Worm (Caenorhabditis elegans) whole organism, L4 larva: ENCODE results near the gene K01G5.8.

ENCODE experiments used
- F10B5.3 ChIP-seq: sonication (generic microtip); optimal IDR thresholded peaks from 2 replicates; lab custom pipeline; 2016; ENCODE audit warnings: mild to moderate bottlenecking, missing genetic modification characterization, missing compliant biosample characterization
- F37D6.2 ChIP-seq: sonication (generic microtip); optimal IDR thresholded peaks from 2 replicates; lab custom pipeline; 2016; ENCODE audit warnings: mild to moderate bottlenecking, missing genetic modification characterization, missing compliant biosample characterization
- Y48G9A.11 ChIP-seq: fragments of 200-800 bp; sonication (Bioruptor generic); IDR thresholded peaks from 2 replicates; pipeline ENCODE4 v1.3.6; 2022; ENCODE audit warnings: missing genetic modification reagents, missing genetic modification characterization, missing compliant biosample characterization
- ZK337.2 ChIP-seq: fragments of 200-800 bp; sonication (Bioruptor generic); IDR thresholded peaks from 2 replicates; pipeline ENCODE4 v1.3.6; 2022; ENCODE audit warnings: missing genetic modification reagents, missing genetic modification characterization, missing compliant biosample characterization
- aha-1 ChIP-seq: fragments of 150-350 bp; peaks from one replicate; lab custom pipeline; 2014; ENCODE audit warnings: missing biosample characterization, missing genetic modification characterization
- ama-1 ChIP-seq: fragments of 150-350 bp; optimal IDR thresholded peaks from 2 replicates; lab custom pipeline; 2014; ENCODE audit warnings: inconsistent platforms, mixed read lengths
- ceh-44 ChIP-seq: fragments of 200-800 bp; sonication (Bioruptor generic); IDR thresholded peaks from 2 replicates; pipeline ENCODE4 v1.3.6; 2022; ENCODE audit warnings: missing genetic modification reagents, missing genetic modification characterization, missing compliant biosample characterization
- ceh-62 ChIP-seq: sonication (generic microtip); optimal IDR thresholded peaks from 2 replicates; lab custom pipeline; 2017; ENCODE audit warnings: missing biosample characterization, missing genetic modification characterization
- ces-1 ChIP-seq: fragments of 150-350 bp; sonication (generic microtip); optimal IDR thresholded peaks from 4 replicates; lab custom pipeline; 2014; ENCODE audit warnings: missing biosample characterization, missing genetic modification reagents, missing genetic modification characterization
- daf-16 ChIP-seq, 3 experiments: sonication (generic microtip); optimal IDR thresholded peaks; 2 replicates each; lab custom pipeline; 2016 to 2017; ENCODE audit warnings: missing genetic modification characterization in 3 of 3, missing genetic modification reagents in 3 of 3, mild to moderate bottlenecking in 2 of 3, missing compliant biosample characterization in 2 of 3, missing biosample characterization in 1 of 3, moderate library complexity in 1 of 3
- daf-19 ChIP-seq: fragments of 200-800 bp; sonication (Bioruptor generic); conservative IDR thresholded peaks from 2 replicates; pipeline ENCODE4 v1.3.6; 2022; ENCODE audit warnings: missing genetic modification characterization, missing compliant biosample characterization
- daf-8 ChIP-seq: fragments of 200-800 bp; sonication (Bioruptor generic); IDR thresholded peaks from 2 replicates; pipeline ENCODE4 v1.3.6; 2022; ENCODE audit warnings: missing genetic modification characterization, missing compliant biosample characterization
- dmd-6 ChIP-seq: fragments of 200-800 bp; sonication (Bioruptor generic); IDR thresholded peaks from 2 replicates; pipeline ENCODE4 v1.3.6; 2022; ENCODE audit warnings: missing genetic modification reagents, missing genetic modification characterization, missing compliant biosample characterization
- dmd-8 ChIP-seq: fragments of 200-800 bp; sonication (Bioruptor generic); IDR thresholded peaks from 2 replicates; pipeline ENCODE4 v1.3.6; 2022; ENCODE audit warnings: missing genetic modification characterization, missing compliant biosample characterization
- dmd-9 ChIP-seq: fragments of 200-800 bp; sonication (Bioruptor generic); IDR thresholded peaks from 2 replicates; pipeline ENCODE4 v1.3.6; 2022; ENCODE audit warnings: missing genetic modification reagents, missing genetic modification characterization, missing compliant biosample characterization
- dve-1 ChIP-seq: sonication (generic microtip); optimal IDR thresholded peaks from 2 replicates; lab custom pipeline; 2017; ENCODE audit warnings: antibody characterized with exemption, mild to moderate bottlenecking, missing genetic modification characterization, missing compliant biosample characterization; ENCODE audit not compliant: insufficient read depth
- fos-1 ChIP-seq: fragments of 150-350 bp; optimal IDR thresholded peaks from 2 replicates; lab custom pipeline; 2014; ENCODE audit warnings: missing biosample characterization, missing genetic modification characterization
- gei-8 ChIP-seq: fragments of 200-800 bp; sonication (Bioruptor generic); optimal IDR thresholded peaks from 2 replicates; lab custom pipeline; 2018; ENCODE audit warnings: mild to moderate bottlenecking, missing genetic modification characterization, missing compliant biosample characterization
- hif-1 ChIP-seq, 2 experiments: sonication (generic microtip); optimal IDR thresholded peaks; 2 replicates each; lab custom pipeline; 2016 to 2017; ENCODE audit warnings: missing compliant biosample characterization in 2 of 2, missing genetic modification characterization in 2 of 2, missing genetic modification reagents in 2 of 2, missing genotype in 2 of 2, mild to moderate bottlenecking in 1 of 2
- hmg-1.1 ChIP-seq: fragments of 200-800 bp; sonication (Bioruptor generic); IDR thresholded peaks from 2 replicates; pipeline ENCODE4 v1.3.6; 2022; ENCODE audit warnings: missing genetic modification reagents, missing genetic modification characterization, missing compliant biosample characterization
- jun-1 ChIP-seq: fragments of 150-350 bp; optimal IDR thresholded peaks from 2 replicates; lab custom pipeline; 2014; ENCODE audit warnings: missing biosample characterization, missing genetic modification reagents, missing genetic modification characterization
- lin-13 ChIP-seq: fragments of 150-350 bp; optimal IDR thresholded peaks from 2 replicates; lab custom pipeline; 2014; ENCODE audit warnings: missing biosample characterization, missing genetic modification reagents, missing genetic modification characterization
- lin-15B ChIP-seq: fragments of 150-350 bp; sonication (generic microtip); optimal IDR thresholded peaks from 3 replicates; lab custom pipeline; 2014; ENCODE audit warnings: missing biosample characterization, missing genetic modification characterization
- lin-39 ChIP-seq: fragments of 150-350 bp; optimal IDR thresholded peaks from 2 replicates; lab custom pipeline; 2014; ENCODE audit warnings: missing biosample characterization, missing genetic modification reagents, missing genetic modification characterization
- mdl-1 ChIP-seq, 2 experiments: fragments of 150-350 bp in 1 of 2; sonication (generic microtip) in 1 of 2; optimal IDR thresholded peaks; 2 replicates each; lab custom pipeline; 2014 to 2017; ENCODE audit warnings: missing biosample characterization in 2 of 2, missing genetic modification characterization in 2 of 2
- mdt-29 ChIP-seq: fragments of 200-800 bp; sonication (Bioruptor generic); IDR thresholded peaks from 2 replicates; pipeline ENCODE4 v1.3.6; 2022; ENCODE audit warnings: missing genetic modification reagents, missing genetic modification characterization, missing compliant biosample characterization
- mep-1 ChIP-seq: fragments of 150-350 bp; sonication (generic microtip); optimal IDR thresholded peaks from 3 replicates; lab custom pipeline; 2014; ENCODE audit warnings: missing biosample characterization, missing genetic modification characterization
- nhr-11 ChIP-seq: fragments of 150-350 bp; optimal IDR thresholded peaks from 2 replicates; lab custom pipeline; 2014; ENCODE audit warnings: missing biosample characterization, missing genetic modification characterization
- nhr-41 ChIP-seq: fragments of 200-800 bp; sonication (Bioruptor generic); IDR thresholded peaks from 2 replicates; pipeline ENCODE4 v1.3.6; 2022; ENCODE audit warnings: missing genetic modification reagents, missing genetic modification characterization, missing compliant biosample characterization
- nhr-42 ChIP-seq: fragments of 200-800 bp; sonication (Bioruptor generic); IDR thresholded peaks from 2 replicates; pipeline ENCODE4 v1.3.6; 2022; ENCODE audit warnings: missing genetic modification characterization, missing compliant biosample characterization
- nhr-48 ChIP-seq: sonication (generic microtip); optimal IDR thresholded peaks from 2 replicates; lab custom pipeline; 2016; ENCODE audit warnings: mild to moderate bottlenecking, missing genetic modification characterization, missing compliant biosample characterization
- pha-4 ChIP-seq, 2 experiments: fragments of 150-350 bp in 1 of 2; fragments of 200-800 bp in 1 of 2; sonication (Bioruptor generic) in 1 of 2; IDR thresholded peaks in 1 of 2; optimal IDR thresholded peaks in 1 of 2; 2 replicates each; pipeline versions ENCODE4 v1.3.6 to Lab custom; 2014 to 2022; ENCODE audit warnings: missing genetic modification characterization in 2 of 2, missing genetic modification reagents in 2 of 2, missing biosample characterization in 1 of 2, missing compliant biosample characterization in 1 of 2
- rbr-2 ChIP-seq: sonication (generic microtip); optimal IDR thresholded peaks from 2 replicates; lab custom pipeline; 2016; ENCODE audit warnings: missing genotype, missing genetic modification characterization, missing compliant biosample characterization
- tag-97 ChIP-seq: fragments of 200-800 bp; sonication (Bioruptor generic); IDR thresholded peaks from 2 replicates; pipeline ENCODE4 v1.3.6; 2022; ENCODE audit warnings: missing genetic modification characterization, missing compliant biosample characterization
- tra-1 ChIP-seq: fragments of 200-800 bp; sonication (Bioruptor generic); IDR thresholded peaks from 2 replicates; pipeline ENCODE4 v1.3.6; 2022; ENCODE audit warnings: missing genetic modification reagents, missing genetic modification characterization, missing compliant biosample characterization
- unc-130 ChIP-seq: sonication (generic microtip); optimal IDR thresholded peaks from 2 replicates; lab custom pipeline; 2016; ENCODE audit warnings: missing genetic modification reagents, missing genetic modification characterization, missing compliant biosample characterization
- unc-62 ChIP-seq, 3 experiments: fragments of 150-350 bp in 1 of 3; sonication (generic microtip); optimal IDR thresholded peaks in 2 of 3; peaks in 1 of 3; 1 replicate in 1 of 3; 2 replicates in 2 of 3; lab custom pipeline; 2014 to 2017; ENCODE audit warnings: missing biosample characterization in 3 of 3, missing genetic modification characterization in 3 of 3, missing genetic modification reagents in 3 of 3, missing genotype in 1 of 3
- vab-7 ChIP-seq: fragments of 200-800 bp; sonication (Bioruptor generic); IDR thresholded peaks from 2 replicates; pipeline ENCODE4 v1.3.6; 2022; ENCODE audit warnings: missing genetic modification reagents, missing genetic modification characterization, missing compliant biosample characterization
- zag-1 ChIP-seq: fragments of 150-350 bp; optimal IDR thresholded peaks from 2 replicates; lab custom pipeline; 2014; ENCODE audit warnings: missing biosample characterization, missing genetic modification characterization
- zfp-3 ChIP-seq: fragments of 200-800 bp; sonication (Bioruptor generic); conservative IDR thresholded peaks from 2 replicates; pipeline ENCODE4 v1.3.6; 2022; ENCODE audit warnings: missing genetic modification reagents, missing genetic modification characterization, missing compliant biosample characterization
- zip-11 ChIP-seq: fragments of 200-800 bp; sonication (Bioruptor generic); IDR thresholded peaks from 2 replicates; pipeline ENCODE4 v1.3.6; 2022; ENCODE audit warnings: missing genetic modification characterization, missing compliant biosample characterization
- zip-2 ChIP-seq: fragments of 150-350 bp; optimal IDR thresholded peaks from 2 replicates; lab custom pipeline; 2014; ENCODE audit warnings: missing biosample characterization, missing genetic modification characterization
- ztf-7 ChIP-seq: fragments of 150-350 bp; optimal IDR thresholded peaks from 2 replicates; lab custom pipeline; 2014; ENCODE audit warnings: missing biosample characterization, missing genetic modification characterization

K01G5.8 gene

ce11 chrIII:10769693-10770092 lies 29.1 kb upstream of the K01G5.8 start:
- TF ChIP-seq nhr-11 (tag; lab: Kevin White, UChicago), result no peak
- peak in 1 of 2 experiments; percentile 58 for TF ChIP-seq unc-62 (GFP tag; optimal IDR thresholded peaks at IDR 0.05 in 1 of 2; lab: Kevin White, UChicago)
- TF ChIP-seq unc-62 (tag; optimal IDR thresholded peaks at IDR 0.05; lab: Kevin White, UChicago), result no peak
- TF ChIP-seq aha-1, result peak; percentile 79

ce11 chrIII:10763032-10763431 lies 22.5 kb upstream of the K01G5.8 start, which contains the start of gene dpy-28:
TSS of gene dpy-28 (plus strand) at chrIII:10763131.
- TF ChIP-seq mep-1, result peak; percentile 34
- TF ChIP-seq daf-16 (GFP tag; optimal IDR thresholded peaks at IDR 0.05; lab: Kevin White, UChicago), result no peak
- TF ChIP-seq daf-16 (tag; optimal IDR thresholded peaks at IDR 0.05; lab: Kevin White, UChicago), result peak; percentile 20
- peak; percentile 81 for TF ChIP-seq aha-1
- no peak for TF ChIP-seq ceh-62 (tag; lab: Kevin White, UChicago)
- TF ChIP-seq ama-1 (lab: Kevin White, UChicago), result peak; percentile 70

- TF ChIP-seq dmd-8 (peak; percentile 96), lin-39 (peak; percentile 56), F37D6.2 (peak; percentile 98), unc-62 (GFP tag; optimal IDR thresholded peaks at IDR 0.05 in 1 of 2; lab: Kevin White, UChicago) (peak; percentile 68 to 100), unc-62 (tag; optimal IDR thresholded peaks at IDR 0.05; lab: Kevin White, UChicago) (peak; percentile 90), pha-4 (GFP tag; IDR thresholded peaks at IDR 0.05; lab: Robert Waterston, UW) (peak; percentile 99), pha-4 (tag; optimal IDR thresholded peaks at IDR 0.05; lab: Kevin White, UChicago) (no peak), daf-8 (GFP tag; lab: Robert Waterston, UW) (peak; percentile 99), ceh-44 (GFP tag; lab: Robert Waterston, UW) (peak; percentile 98), rbr-2 (tag; lab: Kevin White, UChicago) (peak; percentile 100), vab-7 (GFP tag; lab: Robert Waterston, UW) (peak; percentile 100), hmg-1.1 (GFP tag; lab: Robert Waterston, UW) (peak; percentile 100), ceh-62 (tag; lab: Kevin White, UChicago) (peak; percentile 30), dmd-6 (GFP tag; lab: Robert Waterston, UW) (peak; percentile 100), daf-19 (peak; percentile 99), Y48G9A.11 (peak; percentile 96), dmd-9 (peak; percentile 99), mdt-29 (GFP tag; lab: Robert Waterston, UW) (peak; percentile 100), unc-130 (GFP tag; lab: Kevin White, UChicago) (peak; percentile 99), jun-1 (tag; lab: Kevin White, UChicago) (peak; percentile 98), fos-1 (tag; lab: Kevin White, UChicago) (peak; percentile 91), dve-1 (tag; lab: Kevin White, UChicago) (peak; percentile 100), F10B5.3 (tag; lab: Kevin White, UChicago) (peak; percentile 91), zip-11 (GFP tag; lab: Robert Waterston, UW) (peak; percentile 80; the same call in 1 of the 2 replicates), ces-1 (GFP tag; lab: Kevin White, UChicago) (peak; percentile 94), lin-13 (GFP tag; lab: Kevin White, UChicago) (peak; percentile 100), nhr-48 (tag; lab: Kevin White, UChicago) (peak; percentile 97), mdl-1 (tag; optimal IDR thresholded peaks at IDR 0.05; lab: Kevin White, UChicago) (peak; percentile 98 to 100), gei-8 (GFP tag; lab: Kevin White, UChicago) (peak; percentile 99), hif-1 (tag; optimal IDR thresholded peaks at IDR 0.05; lab: Kevin White, UChicago) (peak; percentile 95 to 99), tra-1 (GFP tag; lab: Robert Waterston, UW) (peak; percentile 100), zfp-3 (GFP tag; lab: Robert Waterston, UW) (peak; percentile 100), zag-1 (tag; lab: Kevin White, UChicago) (peak; percentile 93), nhr-42 (peak; percentile 100), zip-2 (peak; percentile 93), ZK337.2 (peak; percentile 96), tag-97 (GFP tag; lab: Robert Waterston, UW) (peak; percentile 96), nhr-41 (GFP tag; lab: Robert Waterston, UW) (peak; percentile 99), lin-15B (tag; lab: Kevin White, UChicago) (peak; percentile 99), ztf-7 (tag; lab: Kevin White, UChicago) (peak; percentile 91)
Measured at ce11 chrIII:10759050-10760023, 18.8 kb upstream of the K01G5.8 start, which contains the start of gene tasp-1. TSS of gene tasp-1 (plus strand) at chrIII:10759307.
